Fruit fly (Drosophila melanogaster): ENCODE results near the gene Cpr64Ac.

dm6 chr3L:4185259-4185658 is 27.5 kb downstream of the Cpr64Ac start:
- TF ChIP-seq CTCF (optimal IDR thresholded peaks at IDR 0.05), result no peak
- no peak for TF ChIP-seq CG8478 (optimal IDR thresholded peaks at IDR 0.05)
